Worm (Caenorhabditis elegans) whole organism, late embryonic: ENCODE data around the gene ubq-1.

ENCODE experiments used
- ceh-2 ChIP-seq: sonication (generic microtip); optimal IDR thresholded peaks from 2 replicates; lab custom pipeline; 2016; ENCODE audit warnings: missing genotype, missing genetic modification characterization, missing compliant biosample characterization
- lim-6 ChIP-seq: sonication (generic microtip); optimal IDR thresholded peaks from 2 replicates; lab custom pipeline; 2016; ENCODE audit warnings: missing genetic modification characterization, missing compliant biosample characterization
- nhr-232 ChIP-seq: sonication (generic microtip); optimal IDR thresholded peaks from 2 replicates; lab custom pipeline; 2016; ENCODE audit warnings: missing genetic modification characterization, missing compliant biosample characterization

DNA sequence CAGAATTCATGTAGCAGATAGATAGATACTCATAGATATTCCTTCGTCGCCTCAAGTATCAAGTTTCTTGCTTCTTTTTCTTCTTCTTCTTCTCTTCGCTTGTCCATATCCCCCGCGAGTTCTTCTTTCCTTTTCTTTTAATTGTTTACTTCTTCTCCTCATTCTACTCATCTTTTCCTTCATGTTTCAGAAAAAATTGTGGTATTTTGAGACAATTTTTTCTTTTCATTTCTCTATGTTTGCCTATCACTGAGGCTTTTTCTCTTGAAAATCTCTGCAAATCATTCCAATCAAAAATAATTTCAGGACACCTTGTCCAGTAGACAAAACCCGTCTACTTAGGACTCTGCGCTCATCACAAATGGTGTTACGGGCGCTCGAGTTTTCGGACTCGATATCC lies 52.9 kb downstream of the ubq-1 start, which contains the start of gene T04C9.1:
- TF ChIP-seq nhr-232 (tag; lab: Kevin White, UChicago) (no peak), lim-6 (no peak), ceh-2 (no peak)
